Fruit fly (Drosophila melanogaster): Measurements from ENCODE around the gene CG15760.

CG15760 gene

DNA sequence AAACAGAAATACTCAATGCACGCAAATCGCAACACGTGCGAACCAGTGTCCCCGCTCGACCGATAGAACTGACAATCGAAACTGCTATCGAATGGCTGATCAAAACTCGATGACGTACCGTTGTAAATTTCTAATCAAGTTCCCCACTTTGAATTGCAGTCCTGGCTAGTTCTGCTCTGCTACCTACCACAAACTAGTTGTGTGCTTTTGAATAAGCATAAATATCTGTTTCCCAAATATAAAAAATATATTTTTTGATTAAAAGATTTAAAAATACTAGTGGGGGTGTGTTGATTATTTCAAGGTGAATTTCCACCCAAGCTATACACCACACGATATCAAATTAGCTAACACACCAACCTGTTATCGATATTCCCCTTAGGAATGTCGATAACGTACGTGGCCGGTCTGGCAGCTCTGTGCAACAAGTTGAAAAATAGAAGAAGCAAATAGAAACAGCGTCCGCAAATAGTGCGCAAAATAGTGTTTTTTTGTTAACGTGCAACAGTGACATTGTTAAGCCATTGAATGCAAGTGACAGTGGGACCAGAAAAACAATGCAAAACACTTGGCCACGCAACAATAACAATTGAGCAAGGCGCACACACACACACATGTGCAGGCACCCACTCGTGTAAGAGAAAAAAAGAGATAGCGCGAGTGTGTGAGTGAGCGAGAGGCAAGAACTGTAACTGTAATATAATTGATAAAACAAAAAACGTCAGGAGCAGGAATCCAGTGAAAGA, 45.0 kb upstream of the CG15760 start, which contains the start of the genes CG2691 and NFAT (continued):
- TF ChIP-seq CG14965 (GFP tag; optimal IDR thresholded peaks at IDR 0.05; ENCODE audit: borderline replicate concordance) (no peak), CG15479 (GFP tag; optimal IDR thresholded peaks at IDR 0.05) (peak; percentile 69), pnt (GFP tag; optimal IDR thresholded peaks at IDR 0.05) (no peak), gcm (GFP tag; optimal IDR thresholded peaks at IDR 0.05) (no peak), bsh (GFP tag; optimal IDR thresholded peaks at IDR 0.05) (peak in 1 of 2 experiments; percentile 40), dysf (GFP tag; IDR thresholded peaks at IDR 0.05) (no peak), CoRest (tag; optimal IDR thresholded peaks at IDR 0.05) (peak; percentile 20), crc (GFP tag; optimal IDR thresholded peaks at IDR 0.05) (no peak), CG33213 (GFP tag; optimal IDR thresholded peaks at IDR 0.05) (peak; percentile 8), dmrt99B (tag; optimal IDR thresholded peaks at IDR 0.05) (peak; percentile 15), tna (GFP tag; IDR thresholded peaks at IDR 0.05; ENCODE audit: partially characterized antibody) (peak; percentile 48), repo (GFP tag; optimal IDR thresholded peaks at IDR 0.05) (no peak), gro (GFP tag; optimal IDR thresholded peaks at IDR 0.05) (no peak), bcd (GFP tag; optimal IDR thresholded peaks at IDR 0.05) (no peak), crp (GFP tag; optimal IDR thresholded peaks at IDR 0.05) (no peak), CG11695 (GFP tag; IDR thresholded peaks at IDR 0.05) (no peak), vvl (GFP tag; IDR thresholded peaks at IDR 0.05) (no peak), sd (tag; optimal IDR thresholded peaks at IDR 0.05) (peak; percentile 99), CG12391 (tag; optimal IDR thresholded peaks at IDR 0.05) (no peak), CG10654 (GFP tag; optimal IDR thresholded peaks at IDR 0.05) (no peak), ap (GFP tag; IDR thresholded peaks at IDR 0.05) (no peak), z (GFP tag; IDR thresholded peaks at IDR 0.05) (no peak), CG12744 (GFP tag; optimal IDR thresholded peaks at IDR 0.05) (no peak), CG42726 (GFP tag; IDR thresholded peaks at IDR 0.05; ENCODE audit: partially characterized antibody) (no peak), scrt (GFP tag; optimal IDR thresholded peaks at IDR 0.05) (peak; percentile 98), tin (GFP tag; optimal IDR thresholded peaks at IDR 0.05) (no peak), ewg (GFP tag; optimal IDR thresholded peaks at IDR 0.05) (no peak), da (GFP tag; optimal IDR thresholded peaks at IDR 0.05) (no peak), CG14860 (GFP tag; IDR thresholded peaks at IDR 0.05; ENCODE audit: partially characterized antibody) (peak; percentile 61; the same call in 2 of the 3 replicates), CG12769 (tag; optimal IDR thresholded peaks at IDR 0.05) (peak; percentile 8), Bdp1 (GFP tag; optimal IDR thresholded peaks at IDR 0.05) (no peak), hth (optimal IDR thresholded peaks at IDR 0.05) (no peak), CG13287 (GFP tag; IDR thresholded peaks at IDR 0.05; ENCODE audit: partially characterized antibody) (peak; percentile 69), CG17912 (GFP tag; optimal IDR thresholded peaks at IDR 0.05) (no peak), onecut (GFP tag; IDR thresholded peaks at IDR 0.05) (no peak), tup (GFP tag; optimal IDR thresholded peaks at IDR 0.05) (no peak), gcm2 (GFP tag; optimal IDR thresholded peaks at IDR 0.05) (no peak), CG7839 (tag; optimal IDR thresholded peaks at IDR 0.05) (no peak), pum (GFP tag; optimal IDR thresholded peaks at IDR 0.05) (no peak), GATAe (GFP tag; conservative IDR thresholded peaks at IDR 0.05) (no peak), mld (GFP tag; IDR thresholded peaks at IDR 0.05; ENCODE audit: partially characterized antibody) (no peak), Hand (GFP tag; optimal IDR thresholded peaks at IDR 0.05) (no peak), CG31365 (tag; optimal IDR thresholded peaks at IDR 0.05) (no peak), Chrac-16 (GFP tag; optimal IDR thresholded peaks at IDR 0.05) (no peak), Mad (GFP tag; optimal IDR thresholded peaks at IDR 0.05) (no peak), fd102C (GFP tag; optimal IDR thresholded peaks at IDR 0.05) (no peak), tll (GFP tag; optimal IDR thresholded peaks at IDR 0.05) (peak in 1 of 2 experiments; percentile 4), CG3847 (GFP tag; IDR thresholded peaks at IDR 0.05) (no peak; the same call in 1 of the 2 replicates), NFAT (GFP tag; IDR thresholded peaks at IDR 0.05) (no peak)
